Worm (Caenorhabditis elegans) whole organism, young adult: ENCODE results near the gene chs-2.

Source experiments
- B0035.1 ChIP-seq: sonication (generic microtip); optimal IDR thresholded peaks from 2 replicates; lab custom pipeline; 2016; ENCODE audit warnings: missing genetic modification characterization, mild to moderate bottlenecking, missing compliant biosample characterization, missing genotype, missing genetic modification reagents
- C06A6.2 ChIP-seq: fragments of 200-800 bp; sonication (Bioruptor generic); conservative IDR thresholded peaks from 2 replicates; pipeline ENCODE4 v1.3.6; 2022; ENCODE audit warnings: missing genetic modification characterization, missing compliant biosample characterization
- C17E4.6 ChIP-seq: fragments of 200-800 bp; sonication (Bioruptor generic); IDR thresholded peaks from 2 replicates; pipeline ENCODE4 v1.3.6; 2022; ENCODE audit warnings: missing genetic modification reagents, missing genetic modification characterization, missing compliant biosample characterization
- F10E7.11 ChIP-seq: sonication (generic microtip); optimal IDR thresholded peaks from 2 replicates; lab custom pipeline; 2017; ENCODE audit warnings: mild to moderate bottlenecking, missing genetic modification characterization, moderate library complexity, missing compliant biosample characterization
- F33H1.4 ChIP-seq: fragments of 200-800 bp; sonication (Bioruptor generic); IDR thresholded peaks from 2 replicates; pipeline ENCODE4 v1.3.6; 2022; ENCODE audit warnings: missing genetic modification reagents, missing genetic modification characterization, missing compliant biosample characterization
- F52B5.7 ChIP-seq: sonication (generic microtip); optimal IDR thresholded peaks from 2 replicates; lab custom pipeline; 2016; ENCODE audit warnings: mild to moderate bottlenecking, missing genetic modification characterization, missing compliant biosample characterization
- K11D2.4 ChIP-seq: fragments of 200-800 bp; sonication (Bioruptor generic); IDR thresholded peaks from 2 replicates; pipeline ENCODE4 v1.3.6; 2022; ENCODE audit warnings: missing genetic modification reagents, missing genetic modification characterization, missing compliant biosample characterization
- T26A5.8 ChIP-seq: sonication (generic microtip); optimal IDR thresholded peaks from 2 replicates; lab custom pipeline; 2016; ENCODE audit warnings: missing genetic modification characterization, missing compliant biosample characterization
- Y53G8AR.9 ChIP-seq: fragments of 200-800 bp; sonication (Bioruptor generic); conservative IDR thresholded peaks from 2 replicates; pipeline ENCODE4 v1.3.6; 2022; ENCODE audit warnings: missing genetic modification reagents, missing genetic modification characterization, missing compliant biosample characterization
- ama-1 ChIP-seq, 3 experiments: fragments of 150-350 bp in 1 of 3; sonication (generic microtip) in 2 of 3; optimal IDR thresholded peaks; 2 replicates each; lab custom pipeline; 2014 to 2018; ENCODE audit warnings: missing biosample characterization in 2 of 3, missing genetic modification characterization in 2 of 3, missing genetic modification reagents in 2 of 3
- athp-1 ChIP-seq: sonication (generic microtip); optimal IDR thresholded peaks from 2 replicates; lab custom pipeline; 2017; ENCODE audit warnings: mild to moderate bottlenecking, missing genetic modification characterization, missing compliant biosample characterization
- attf-3 ChIP-seq: fragments of 200-800 bp; sonication (Bioruptor generic); conservative IDR thresholded peaks from 2 replicates; pipeline ENCODE4 v1.3.6; 2022; ENCODE audit warnings: missing genetic modification reagents, missing genetic modification characterization, missing compliant biosample characterization
- bed-2 ChIP-seq: fragments of 200-800 bp; sonication (Bioruptor generic); IDR thresholded peaks from 2 replicates; pipeline ENCODE4 v1.3.6; 2022; ENCODE audit warnings: missing genetic modification reagents, missing genetic modification characterization, missing compliant biosample characterization
- ceh-40 ChIP-seq: fragments of 200-800 bp; sonication (Bioruptor generic); IDR thresholded peaks from 2 replicates; pipeline ENCODE4 v1.3.6; 2022; ENCODE audit warnings: missing genetic modification characterization, missing compliant biosample characterization
- ceh-58 ChIP-seq: fragments of 200-800 bp; sonication (Bioruptor generic); IDR thresholded peaks from 2 replicates; pipeline ENCODE4 v1.3.6; 2022; ENCODE audit warnings: missing genetic modification characterization, missing compliant biosample characterization
- ceh-79 ChIP-seq: sonication (generic microtip); optimal IDR thresholded peaks from 2 replicates; lab custom pipeline; 2017; ENCODE audit warnings: mild to moderate bottlenecking, missing genetic modification characterization, missing compliant biosample characterization
- ceh-91 ChIP-seq: fragments of 200-800 bp; sonication (Bioruptor generic); IDR thresholded peaks from 2 replicates; pipeline ENCODE4 v1.3.6; 2022; ENCODE audit warnings: missing genetic modification reagents, missing genetic modification characterization, missing compliant biosample characterization
- chd-7 ChIP-seq: sonication (generic microtip); optimal IDR thresholded peaks from 2 replicates; lab custom pipeline; 2016; ENCODE audit warnings: mild to moderate bottlenecking, missing genetic modification characterization, moderate library complexity, missing compliant biosample characterization
- dpff-1 ChIP-seq: sonication (generic microtip); optimal IDR thresholded peaks from 2 replicates; lab custom pipeline; 2017; ENCODE audit warnings: mild to moderate bottlenecking, missing genetic modification characterization, missing compliant biosample characterization
- dpl-1 ChIP-seq: fragments of 150-350 bp; optimal IDR thresholded peaks from 2 replicates; lab custom pipeline; 2014; ENCODE audit warnings: missing biosample characterization, missing genetic modification reagents, missing genetic modification characterization
- gei-17 ChIP-seq: fragments of 200-800 bp; sonication (Bioruptor generic); optimal IDR thresholded peaks from 2 replicates; lab custom pipeline; 2018; ENCODE audit warnings: mild to moderate bottlenecking, missing genetic modification characterization, missing compliant biosample characterization
- hmg-20 ChIP-seq: fragments of 200-800 bp; sonication (Bioruptor generic); IDR thresholded peaks from 2 replicates; pipeline ENCODE4 v1.3.6; 2022; ENCODE audit warnings: missing genetic modification reagents, missing genetic modification characterization, missing compliant biosample characterization
- hrde-1 ChIP-seq: sonication (generic microtip); optimal IDR thresholded peaks from 2 replicates; lab custom pipeline; 2016; ENCODE audit warnings: missing genetic modification characterization, mild to moderate bottlenecking, missing compliant biosample characterization, moderate library complexity, missing genotype, missing genetic modification reagents, borderline replicate concordance
- lag-1 ChIP-seq: fragments of 200-800 bp; sonication (Bioruptor generic); IDR thresholded peaks from 2 replicates; pipeline ENCODE4 v1.3.6; 2022; ENCODE audit warnings: missing genetic modification reagents, missing genetic modification characterization, missing compliant biosample characterization
- let-607 ChIP-seq, 2 experiments: fragments of 200-800 bp in 1 of 2; sonication (Bioruptor generic) in 1 of 2; sonication (generic microtip) in 1 of 2; optimal IDR thresholded peaks; 2 replicates each; lab custom pipeline; 2016 to 2018; ENCODE audit warnings: mild to moderate bottlenecking in 2 of 2, missing compliant biosample characterization in 2 of 2, missing genetic modification characterization in 2 of 2, moderate library complexity in 2 of 2, missing genotype in 1 of 2
- lin-40 ChIP-seq: sonication (generic microtip); optimal IDR thresholded peaks from 2 replicates; lab custom pipeline; 2016; ENCODE audit warnings: missing genetic modification characterization, mild to moderate bottlenecking, missing compliant biosample characterization, missing genotype, missing genetic modification reagents
- lir-1 ChIP-seq: fragments of 200-800 bp; sonication (Bioruptor generic); conservative IDR thresholded peaks from 2 replicates; pipeline ENCODE4 v1.3.6; 2022; ENCODE audit warnings: missing genetic modification reagents, missing genetic modification characterization, missing compliant biosample characterization
- lsl-1 ChIP-seq: fragments of 200-800 bp; sonication (Bioruptor generic); optimal IDR thresholded peaks from 2 replicates; lab custom pipeline; 2018; ENCODE audit warnings: mild to moderate bottlenecking, missing genetic modification characterization, moderate library complexity, missing compliant biosample characterization
- madf-3 ChIP-seq: fragments of 200-800 bp; sonication (Bioruptor generic); IDR thresholded peaks from 2 replicates; pipeline ENCODE4 v1.3.6; 2022; ENCODE audit warnings: missing genetic modification reagents, missing genetic modification characterization, missing compliant biosample characterization
- mes-4 ChIP-seq: sonication (generic microtip); optimal IDR thresholded peaks from 2 replicates; lab custom pipeline; 2016; ENCODE audit warnings: missing genotype, missing genetic modification characterization, missing compliant biosample characterization
- nfya-1 ChIP-seq: sonication (generic microtip); optimal IDR thresholded peaks from 2 replicates; lab custom pipeline; 2017; ENCODE audit warnings: antibody characterized with exemption, missing compliant biosample characterization, missing genetic modification characterization, borderline replicate concordance; ENCODE audit not compliant: insufficient read depth
- nhr-27 ChIP-seq: fragments of 200-800 bp; sonication (Bioruptor generic); optimal IDR thresholded peaks from 2 replicates; lab custom pipeline; 2018; ENCODE audit warnings: mild to moderate bottlenecking, missing genetic modification characterization, moderate library complexity, missing compliant biosample characterization
- nhr-80 ChIP-seq: sonication (generic microtip); optimal IDR thresholded peaks from 2 replicates; lab custom pipeline; 2016; ENCODE audit warnings: missing genetic modification characterization, missing compliant biosample characterization
- rec-8 ChIP-seq, 2 experiments: sonication (generic microtip); optimal IDR thresholded peaks; 2 replicates each; lab custom pipeline; 2016; ENCODE audit warnings: mild to moderate bottlenecking in 2 of 2, missing genetic modification characterization in 2 of 2, missing genetic modification reagents in 2 of 2, missing genotype in 2 of 2, missing biosample characterization in 1 of 2, missing compliant biosample characterization in 1 of 2, moderate library complexity in 1 of 2
- repo-1 ChIP-seq: sonication (generic microtip); optimal IDR thresholded peaks from 2 replicates; lab custom pipeline; 2017; ENCODE audit warnings: mild to moderate bottlenecking, missing genetic modification characterization, missing compliant biosample characterization
- rpc-1 ChIP-seq, 2 experiments: fragments of 150-350 bp in 1 of 2; sonication (generic microtip) in 1 of 2; optimal IDR thresholded peaks; 2 replicates each; lab custom pipeline; 2014 to 2018; ENCODE audit warnings: missing biosample characterization in 1 of 2, missing genetic modification characterization in 1 of 2, missing genetic modification reagents in 1 of 2, missing genotype in 1 of 2
- snpc-1.1 ChIP-seq: sonication (generic microtip); optimal IDR thresholded peaks from 2 replicates; lab custom pipeline; 2017; ENCODE audit warnings: missing genetic modification characterization, mild to moderate bottlenecking, missing compliant biosample characterization, antibody characterized with exemption, moderate library complexity, missing genotype, missing genetic modification reagents; ENCODE audit not compliant: insufficient read depth
- snpc-3.4 ChIP-seq: sonication (generic microtip); optimal IDR thresholded peaks from 2 replicates; lab custom pipeline; 2017; ENCODE audit warnings: missing genetic modification characterization, mild to moderate bottlenecking, missing compliant biosample characterization, antibody characterized with exemption, moderate library complexity, missing genotype, missing genetic modification reagents
- snpc-4 ChIP-seq, 5 experiments: fragments of 150-350 bp in 1 of 5; sonication (generic microtip) in 4 of 5; optimal IDR thresholded peaks; 2 replicates each; lab custom pipeline; 2014 to 2018; ENCODE audit warnings: missing genetic modification characterization in 5 of 5, missing biosample characterization in 3 of 5, antibody characterized with exemption in 2 of 5, mild to moderate bottlenecking in 2 of 5, missing compliant biosample characterization in 2 of 5, missing genotype in 2 of 5, moderate library complexity in 2 of 5, missing genetic modification reagents in 1 of 5
- tbx-9 ChIP-seq: sonication (generic microtip); optimal IDR thresholded peaks from 2 replicates; lab custom pipeline; 2016; ENCODE audit warnings: borderline replicate concordance, missing genetic modification characterization, inconsistent platforms, missing compliant biosample characterization
- tlf-1 ChIP-seq: fragments of 200-800 bp; sonication (Bioruptor generic); optimal IDR thresholded peaks from 2 replicates; lab custom pipeline; 2018; ENCODE audit warnings: mild to moderate bottlenecking, missing genetic modification characterization, missing compliant biosample characterization
- xnd-1 ChIP-seq: sonication (generic microtip); optimal IDR thresholded peaks from 2 replicates; lab custom pipeline; 2016; ENCODE audit warnings: missing genotype, missing genetic modification reagents, missing genetic modification characterization, missing compliant biosample characterization
- zim-3 ChIP-seq: sonication (generic microtip); optimal IDR thresholded peaks from 2 replicates; lab custom pipeline; 2017; ENCODE audit warnings: mild to moderate bottlenecking, missing genetic modification characterization, moderate library complexity, missing compliant biosample characterization
- ztf-22 ChIP-seq: fragments of 200-800 bp; sonication (Bioruptor generic); optimal IDR thresholded peaks from 2 replicates; lab custom pipeline; 2018; ENCODE audit warnings: mild to moderate bottlenecking, missing genetic modification characterization, moderate library complexity, missing compliant biosample characterization
- ztf-28 ChIP-seq: fragments of 200-800 bp; sonication (Bioruptor generic); IDR thresholded peaks from 2 replicates; pipeline ENCODE4 v1.3.6; 2022; ENCODE audit warnings: missing genetic modification reagents, missing genetic modification characterization, missing compliant biosample characterization

Gene chs-2

DNA sequence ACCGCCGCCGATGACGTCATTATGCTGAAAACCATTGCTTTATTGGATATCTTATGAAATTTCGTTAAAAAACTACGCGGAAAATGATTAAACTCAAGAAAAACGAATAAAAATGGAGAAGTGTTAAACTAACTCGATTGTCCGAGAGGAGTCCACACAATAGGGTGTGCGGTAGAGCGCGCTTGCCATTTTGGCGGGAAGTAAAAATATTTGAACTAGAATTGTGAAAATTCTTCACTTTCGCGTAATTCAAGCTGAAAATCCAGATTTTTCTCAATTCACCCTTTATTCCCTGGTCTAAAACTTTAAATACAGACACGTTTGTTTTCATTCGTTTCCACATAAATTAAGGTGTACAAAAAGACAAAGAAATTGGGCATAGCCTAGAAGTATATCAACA, 19.8 kb downstream of the chs-2 start, which contains the start of gene F48A11.4 (continued):
- TF ChIP-seq mes-4 (tag; lab: Kevin White, UChicago): no peak
- TF ChIP-seq repo-1: peak; percentile 93
- TF ChIP-seq ama-1 (optimal IDR thresholded peaks at IDR 0.05; lab: Kevin White, UChicago): peak; percentile 86
- peak in 1 of 2 experiments; percentile 81 for TF ChIP-seq ama-1 (GFP tag; optimal IDR thresholded peaks at IDR 0.05; lab: Kevin White, UChicago)
- no peak for TF ChIP-seq T26A5.8 (tag; lab: Kevin White, UChicago)
- 0 out of 2 replicates have a peak, but pooled peaks have one; percentile 62 for TF ChIP-seq lag-1 (GFP tag; lab: Robert Waterston, UW)
- TF ChIP-seq zim-3: peak; percentile 92
- TF ChIP-seq F52B5.7 (tag; lab: Kevin White, UChicago): peak; percentile 79
- peak; percentile 10 for TF ChIP-seq nhr-80 (tag; lab: Kevin White, UChicago)
- 0 out of 2 replicates have a peak, but pooled peaks have one; percentile 46 for TF ChIP-seq bed-2
- TF ChIP-seq snpc-4 (GFP tag; optimal IDR thresholded peaks at IDR 0.05; lab: Kevin White, UChicago): no peak
- TF ChIP-seq snpc-4 (tag; optimal IDR thresholded peaks at IDR 0.05; lab: Kevin White, UChicago): peak in 2 of 4 experiments; percentile 40 to 67
- TF ChIP-seq rec-8 (tag; optimal IDR thresholded peaks at IDR 0.05; lab: Kevin White, UChicago): peak in 1 of 2 experiments; percentile 40
- TF ChIP-seq hmg-20 (GFP tag; lab: Robert Waterston, UW): peak; percentile 78
- TF ChIP-seq lsl-1 (GFP tag; lab: Kevin White, UChicago): peak; percentile 55
- peak; percentile 84; the same call in 1 of the 2 replicates for TF ChIP-seq ceh-40
- TF ChIP-seq snpc-1.1 (tag; lab: Kevin White, UChicago): no peak
- peak; percentile 39 to 62 for TF ChIP-seq let-607 (tag; optimal IDR thresholded peaks at IDR 0.05; lab: Kevin White, UChicago)
- 0 out of 2 replicates have a peak, but pooled peaks have one; percentile 53 for TF ChIP-seq C17E4.6
- TF ChIP-seq snpc-3.4 (tag; lab: Kevin White, UChicago): peak; percentile 57
- peak; percentile 71 for TF ChIP-seq ceh-91 (GFP tag; lab: Robert Waterston, UW)
- no peak for TF ChIP-seq rpc-1 (optimal IDR thresholded peaks at IDR 0.05; lab: Kevin White, UChicago)
- TF ChIP-seq rpc-1 (tag; optimal IDR thresholded peaks at IDR 0.05; lab: Kevin White, UChicago): no peak
- peak; percentile 45 for TF ChIP-seq chd-7
- no peak for TF ChIP-seq nhr-27 (tag; lab: Kevin White, UChicago)
- peak; percentile 86 for TF ChIP-seq K11D2.4 (GFP tag; lab: Robert Waterston, UW)
- no peak for TF ChIP-seq ztf-28 (GFP tag; lab: Robert Waterston, UW)
- peak; percentile 85 for TF ChIP-seq tlf-1 (GFP tag; lab: Kevin White, UChicago)
- TF ChIP-seq lir-1 (GFP tag; lab: Robert Waterston, UW): peak; percentile 63; the same call in 1 of the 2 replicates
- peak; percentile 73 for TF ChIP-seq gei-17 (GFP tag; lab: Kevin White, UChicago)
- TF ChIP-seq attf-3 (GFP tag; lab: Robert Waterston, UW): peak; percentile 71
- TF ChIP-seq F33H1.4 (GFP tag; lab: Robert Waterston, UW): peak; percentile 70
- no peak for TF ChIP-seq tbx-9 (tag; lab: Kevin White, UChicago)
- peak; percentile 90 for TF ChIP-seq C06A6.2 (GFP tag; lab: Robert Waterston, UW)
- peak; percentile 63 for TF ChIP-seq dpff-1 (tag; lab: Kevin White, UChicago)
- TF ChIP-seq madf-3 (GFP tag; lab: Robert Waterston, UW): peak; percentile 87
- TF ChIP-seq Y53G8AR.9: peak; percentile 95
- peak; percentile 93 for TF ChIP-seq dpl-1
- TF ChIP-seq B0035.1 (tag; lab: Kevin White, UChicago): peak; percentile 71
- peak; percentile 28 for TF ChIP-seq ceh-79 (tag; lab: Kevin White, UChicago)
- no peak for TF ChIP-seq nfya-1
- TF ChIP-seq ztf-22 (GFP tag; lab: Kevin White, UChicago): no peak
- peak; percentile 93 for TF ChIP-seq lin-40
- TF ChIP-seq hrde-1: peak; percentile 50
- TF ChIP-seq F10E7.11: no peak
- peak; percentile 47 for TF ChIP-seq xnd-1 (tag; lab: Kevin White, UChicago)
- 0 out of 2 replicates have a peak, but pooled peaks have one; percentile 4 for TF ChIP-seq ceh-58
- TF ChIP-seq athp-1: peak; percentile 75
